Worm (Caenorhabditis elegans) whole organism, L2 larva: Measurements from ENCODE around the gene T23G7.3.

Experiments
- ceh-82 ChIP-seq: fragments of 150-350 bp; optimal IDR thresholded peaks from 2 replicates; lab custom pipeline; 2014; ENCODE audit warnings: missing biosample characterization, missing genetic modification characterization
- elt-3 ChIP-seq: sonication (generic microtip); optimal IDR thresholded peaks from 2 replicates; lab custom pipeline; 2017; ENCODE audit warnings: missing biosample characterization, missing genetic modification characterization
- lsy-2 ChIP-seq, 2 experiments: fragments of 150-350 bp in 1 of 2; sonication (generic microtip) in 1 of 2; optimal IDR thresholded peaks; 2 replicates each; lab custom pipeline; 2014 to 2017; ENCODE audit warnings: missing biosample characterization in 2 of 2, missing genetic modification characterization in 2 of 2
- nhr-11 ChIP-seq: fragments of 150-350 bp; optimal IDR thresholded peaks from 2 replicates; lab custom pipeline; 2014; ENCODE audit warnings: missing biosample characterization, missing genetic modification characterization

- TF ChIP-seq elt-3 (tag; lab: Kevin White, UChicago) (no peak), lsy-2 (tag; optimal IDR thresholded peaks at IDR 0.05; lab: Kevin White, UChicago) (no peak), nhr-11 (tag; lab: Kevin White, UChicago) (no peak), ceh-82 (tag; lab: Kevin White, UChicago) (no peak)
Measured at ce11 chrII:9156277-9156676, 11.4 kb downstream of the T23G7.3 start.
